Worm (Caenorhabditis elegans) whole organism, late embryonic: ENCODE measurements around the gene magu-4.
"Not testable (repeated sequence)": the region's sequence is repeated elsewhere in the genome, so short reads cannot be mapped to it uniquely, and the experiment has no call there.

Source experiments
- tbx-2 ChIP-seq: sonication (generic microtip); optimal IDR thresholded peaks from 2 replicates; lab custom pipeline; 2016; ENCODE audit warnings: missing genetic modification characterization, missing compliant biosample characterization
- unc-55 ChIP-seq: sonication (generic microtip); optimal IDR thresholded peaks from 2 replicates; lab custom pipeline; 2017; ENCODE audit warnings: missing biosample characterization, missing genetic modification reagents, missing genetic modification characterization

DNA sequence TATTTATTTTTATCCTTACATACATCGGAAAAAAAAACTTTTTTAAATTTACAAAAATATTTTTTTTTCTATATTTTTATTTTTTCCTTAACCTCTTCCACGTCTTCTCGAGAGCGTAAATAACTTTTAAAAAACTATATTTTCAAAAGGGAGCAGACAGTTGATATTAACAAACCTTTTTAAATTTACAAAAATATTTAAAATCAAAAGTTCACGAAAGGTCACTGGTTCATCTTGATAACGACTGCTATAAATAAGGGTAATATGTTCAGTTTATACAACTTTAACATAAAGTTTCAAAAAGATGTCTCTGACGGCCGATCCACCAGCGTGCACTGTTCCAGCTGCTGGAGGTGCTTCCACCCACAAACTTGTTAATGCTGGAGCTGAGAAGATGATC lies 19.2 kb downstream of the magu-4 start, which contains the start of the genes F44D12.16 and msd-2:
- TF ChIP-seq tbx-2 (tag; lab: Kevin White, UChicago); unc-55 (GFP tag; lab: Kevin White, UChicago): not testable (repeated sequence)
